Worm (Caenorhabditis elegans): ENCODE measurements around the gene srz-101.

srz-101 gene

ce11 chrV:16668473-16668872 lies 26.2 kb upstream of the srz-101 start, which contains the start of gene F14F8.9:
Gene F14F8.9, minus strand, starts transcription at chrV:16668573.
- no peak for TF ChIP-seq pbrm-1 (GFP tag; IDR thresholded peaks at IDR 0.05)
- TF ChIP-seq cebp-1 (GFP tag; IDR thresholded peaks at IDR 0.05): no peak
- no peak for TF ChIP-seq cebp-1 (tag; optimal IDR thresholded peaks at IDR 0.05)
- TF ChIP-seq C06A6.2 (GFP tag; conservative IDR thresholded peaks at IDR 0.05): no peak
- no peak for TF ChIP-seq ets-4 (GFP tag; optimal IDR thresholded peaks at IDR 0.05)
- TF ChIP-seq somi-1 (GFP tag; optimal IDR thresholded peaks at IDR 0.05): no peak
- TF ChIP-seq lin-54 (GFP tag; optimal IDR thresholded peaks at IDR 0.05): no peak
- no peak for TF ChIP-seq repo-1 (tag; optimal IDR thresholded peaks at IDR 0.05)
- TF ChIP-seq ekl-4 (GFP tag; IDR thresholded peaks at IDR 0.05): no peak
- no peak for TF ChIP-seq zim-3 (tag; optimal IDR thresholded peaks at IDR 0.05)
- no peak for TF ChIP-seq lag-1 (GFP tag; IDR thresholded peaks at IDR 0.05)
- no peak for TF ChIP-seq egl-18 (GFP tag; IDR thresholded peaks at IDR 0.05)
- TF ChIP-seq bed-2 (GFP tag; IDR thresholded peaks at IDR 0.05): no peak
- no peak for TF ChIP-seq attf-6 (GFP tag; IDR thresholded peaks at IDR 0.05)
- TF ChIP-seq aptf-2 (GFP tag; conservative IDR thresholded peaks at IDR 0.05): no peak
- no peak for TF ChIP-seq dox-1 (GFP tag; IDR thresholded peaks at IDR 0.05)
- TF ChIP-seq lsy-27 (tag; optimal IDR thresholded peaks at IDR 0.05; ENCODE audit: borderline replicate concordance, insufficient read depth): no peak
- no peak for TF ChIP-seq egl-44 (GFP tag; IDR thresholded peaks at IDR 0.05)
- no peak for TF ChIP-seq nhr-27 (tag; optimal IDR thresholded peaks at IDR 0.05)
- no peak for TF ChIP-seq F33H1.4 (GFP tag; IDR thresholded peaks at IDR 0.05)
- no peak for TF ChIP-seq pha-4 (tag; optimal IDR thresholded peaks at IDR 0.05)

- TF ChIP-seq hmg-20 (GFP tag; IDR thresholded peaks at IDR 0.05): no peak
- no peak for TF ChIP-seq rcor-1 (GFP tag; IDR thresholded peaks at IDR 0.05)
- TF ChIP-seq sdz-38 (tag; optimal IDR thresholded peaks at IDR 0.05): no peak
- no peak for TF ChIP-seq hrde-1 (tag; optimal IDR thresholded peaks at IDR 0.05; ENCODE audit: borderline replicate concordance)
- TF ChIP-seq madf-3 (GFP tag; IDR thresholded peaks at IDR 0.05): no peak
These were observed 23.4 kb upstream of the srz-101 start, which contains the start of gene str-61 for ce11 chrV:16671190-16671589. Gene str-61, minus strand, starts transcription at chrV:16671290.

DNA sequence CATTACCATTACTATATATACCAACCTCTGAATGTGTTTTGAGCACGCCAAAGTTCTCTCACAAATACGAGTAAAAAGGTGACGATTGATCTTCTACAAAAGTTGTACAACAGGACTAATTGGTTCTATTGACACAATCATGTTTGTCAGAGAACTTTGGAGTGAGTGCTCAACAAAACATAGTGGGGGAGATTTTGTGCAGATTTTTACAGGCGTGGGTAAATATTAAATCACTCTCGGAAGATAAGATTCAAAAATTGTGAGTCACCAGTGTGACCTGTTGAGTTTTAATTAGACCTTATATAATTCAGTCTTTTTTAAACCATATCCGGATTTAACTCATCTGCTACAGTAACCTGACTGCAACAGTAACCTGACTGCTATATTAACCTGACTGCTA lies 22.4 kb upstream of the srz-101 start, which contains the start of gene F14F8.8:
F14F8.8 (minus strand) TSS at position 101 of the 400 bp plus-strand sequence.
- TF ChIP-seq ets-4 (GFP tag; optimal IDR thresholded peaks at IDR 0.05): no peak
- no peak for TF ChIP-seq tbx-9 (tag; optimal IDR thresholded peaks at IDR 0.05; ENCODE audit: borderline replicate concordance)
- TF ChIP-seq ceh-91 (GFP tag; IDR thresholded peaks at IDR 0.05): no peak
- no peak for TF ChIP-seq Y79H2A.3 (GFP tag; conservative IDR thresholded peaks at IDR 0.05)
- TF ChIP-seq hrde-1 (tag; optimal IDR thresholded peaks at IDR 0.05; ENCODE audit: borderline replicate concordance): no peak
- TF ChIP-seq aptf-2 (GFP tag; conservative IDR thresholded peaks at IDR 0.05): no peak
- no peak for TF ChIP-seq nhr-90 (tag; optimal IDR thresholded peaks at IDR 0.05)
- TF ChIP-seq C17E4.6 (GFP tag; IDR thresholded peaks at IDR 0.05): no peak
- no peak for TF ChIP-seq unc-130 (GFP tag; optimal IDR thresholded peaks at IDR 0.05)

DNA sequence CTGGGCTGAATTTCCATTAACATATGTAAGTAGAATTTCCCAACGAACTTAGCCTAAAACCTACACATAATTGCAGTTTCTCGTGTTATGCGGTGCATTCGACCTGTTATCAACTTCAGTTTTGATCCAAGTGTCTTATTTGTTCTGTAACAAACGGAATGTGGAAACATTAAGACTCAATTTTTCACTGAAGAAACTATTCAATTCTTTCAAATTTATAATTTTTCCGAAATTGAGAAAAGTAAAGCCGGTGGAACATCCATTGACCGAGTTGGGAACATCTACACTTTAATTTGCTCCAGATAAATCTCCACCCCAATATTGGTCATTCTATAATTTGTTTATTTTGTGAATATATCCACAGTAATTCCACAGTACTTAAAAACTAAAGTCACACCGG lies 20.2 kb upstream of the srz-101 start:
- TF ChIP-seq ceh-79 (tag; optimal IDR thresholded peaks at IDR 0.05): no peak
- no peak for TF ChIP-seq D2030.7 (GFP tag; IDR thresholded peaks at IDR 0.05)
- no peak for TF ChIP-seq F37B4.10 (GFP tag; IDR thresholded peaks at IDR 0.05)
- no peak for TF ChIP-seq dox-1 (GFP tag; IDR thresholded peaks at IDR 0.05)
- no peak for TF ChIP-seq pha-4 (tag; optimal IDR thresholded peaks at IDR 0.05)
